Worm (Caenorhabditis elegans) whole organism, young adult: Measurements from ENCODE around the gene hpl-2.

ENCODE experiments used
- B0261.1 ChIP-seq: sonication (generic microtip); optimal IDR thresholded peaks from 2 replicates; lab custom pipeline; 2016; ENCODE audit warnings: mild to moderate bottlenecking, missing genetic modification characterization, moderate library complexity, missing compliant biosample characterization
- F37B4.10 ChIP-seq: fragments of 200-800 bp; sonication (Bioruptor generic); IDR thresholded peaks from 2 replicates; pipeline ENCODE4 v1.3.6; 2022; ENCODE audit warnings: missing genetic modification characterization, missing compliant biosample characterization
- F52B5.7 ChIP-seq: sonication (generic microtip); optimal IDR thresholded peaks from 2 replicates; lab custom pipeline; 2016; ENCODE audit warnings: mild to moderate bottlenecking, missing genetic modification characterization, missing compliant biosample characterization
- F55B11.4 ChIP-seq: sonication (generic microtip); optimal IDR thresholded peaks from 2 replicates; lab custom pipeline; 2016; ENCODE audit warnings: missing compliant biosample characterization, missing genetic modification characterization, borderline replicate concordance; ENCODE audit not compliant: insufficient read depth
- F57C9.4 ChIP-seq: sonication (generic microtip); optimal IDR thresholded peaks from 2 replicates; lab custom pipeline; 2017; ENCODE audit warnings: mild to moderate bottlenecking, missing genetic modification characterization, missing compliant biosample characterization
- K12H6.12 ChIP-seq: fragments of 200-800 bp; sonication (Bioruptor generic); optimal IDR thresholded peaks from 2 replicates; lab custom pipeline; 2018; ENCODE audit warnings: mild to moderate bottlenecking, missing genetic modification characterization, missing compliant biosample characterization
- T07F8.4 ChIP-seq: sonication (generic microtip); optimal IDR thresholded peaks from 2 replicates; lab custom pipeline; 2016; ENCODE audit warnings: mild to moderate bottlenecking, missing genetic modification characterization, moderate library complexity, missing compliant biosample characterization
- Y67H2A.10 ChIP-seq: fragments of 200-800 bp; sonication (Bioruptor generic); conservative IDR thresholded peaks from 2 replicates; pipeline ENCODE4 v1.3.6; 2022; ENCODE audit warnings: missing genetic modification reagents, missing genetic modification characterization, missing compliant biosample characterization
- Y95B8A.8 ChIP-seq: fragments of 200-800 bp; sonication (Bioruptor generic); IDR thresholded peaks from 2 replicates; pipeline ENCODE4 v1.3.6; 2022; ENCODE audit warnings: missing genetic modification reagents, missing genetic modification characterization, missing compliant biosample characterization
- ZK185.1 ChIP-seq: sonication (generic microtip); optimal IDR thresholded peaks from 2 replicates; lab custom pipeline; 2016; ENCODE audit warnings: mild to moderate bottlenecking, missing genetic modification characterization, missing compliant biosample characterization; ENCODE audit not compliant: poor library complexity, severe bottlenecking
- akir-1 ChIP-seq: fragments of 200-800 bp; sonication (Bioruptor generic); optimal IDR thresholded peaks from 2 replicates; lab custom pipeline; 2018; ENCODE audit warnings: mild to moderate bottlenecking, missing genetic modification characterization, moderate library complexity, missing compliant biosample characterization
- athp-1 ChIP-seq: sonication (generic microtip); optimal IDR thresholded peaks from 2 replicates; lab custom pipeline; 2017; ENCODE audit warnings: mild to moderate bottlenecking, missing genetic modification characterization, missing compliant biosample characterization
- attf-3 ChIP-seq: fragments of 200-800 bp; sonication (Bioruptor generic); conservative IDR thresholded peaks from 2 replicates; pipeline ENCODE4 v1.3.6; 2022; ENCODE audit warnings: missing genetic modification reagents, missing genetic modification characterization, missing compliant biosample characterization
- bed-1 ChIP-seq: fragments of 200-800 bp; sonication (Bioruptor generic); IDR thresholded peaks from 2 replicates; pipeline ENCODE4 v1.3.6; 2022; ENCODE audit warnings: missing genetic modification reagents, missing genetic modification characterization, missing compliant biosample characterization
- ceh-100 ChIP-seq: fragments of 200-800 bp; sonication (Bioruptor generic); IDR thresholded peaks from 2 replicates; pipeline ENCODE4 v1.3.6; 2022; ENCODE audit warnings: missing genetic modification reagents, missing genetic modification characterization, missing compliant biosample characterization
- ceh-79 ChIP-seq: sonication (generic microtip); optimal IDR thresholded peaks from 2 replicates; lab custom pipeline; 2017; ENCODE audit warnings: mild to moderate bottlenecking, missing genetic modification characterization, missing compliant biosample characterization
- die-1 ChIP-seq: sonication (generic microtip); optimal IDR thresholded peaks from 2 replicates; lab custom pipeline; 2016; ENCODE audit warnings: missing genotype, mild to moderate bottlenecking, missing genetic modification characterization, missing compliant biosample characterization
- dox-1 ChIP-seq: fragments of 200-800 bp; sonication (Bioruptor generic); IDR thresholded peaks from 2 replicates; pipeline ENCODE4 v1.3.6; 2022; ENCODE audit warnings: missing genetic modification reagents, missing genetic modification characterization, missing compliant biosample characterization
- dpff-1 ChIP-seq: sonication (generic microtip); optimal IDR thresholded peaks from 2 replicates; lab custom pipeline; 2017; ENCODE audit warnings: mild to moderate bottlenecking, missing genetic modification characterization, missing compliant biosample characterization
- egl-44 ChIP-seq: fragments of 200-800 bp; sonication (Bioruptor generic); IDR thresholded peaks from 2 replicates; pipeline ENCODE4 v1.3.6; 2022; ENCODE audit warnings: missing genetic modification reagents, missing genetic modification characterization, missing compliant biosample characterization
- ekl-4 ChIP-seq: fragments of 200-800 bp; sonication (Bioruptor generic); IDR thresholded peaks from 2 replicates; pipeline ENCODE4 v1.3.6; 2022; ENCODE audit warnings: missing genetic modification reagents, missing genetic modification characterization, missing compliant biosample characterization
- him-1 ChIP-seq: sonication (generic microtip); optimal IDR thresholded peaks from 2 replicates; lab custom pipeline; 2016; ENCODE audit warnings: missing genotype, missing genetic modification reagents, missing genetic modification characterization, missing compliant biosample characterization
- hlh-12 ChIP-seq: sonication (generic microtip); optimal IDR thresholded peaks from 2 replicates; lab custom pipeline; 2016; ENCODE audit warnings: missing genetic modification characterization, missing compliant biosample characterization
- hmg-1.2 ChIP-seq: fragments of 200-800 bp; sonication (Bioruptor generic); IDR thresholded peaks from 2 replicates; pipeline ENCODE4 v1.3.6; 2022; ENCODE audit warnings: missing genetic modification reagents, missing genetic modification characterization, missing compliant biosample characterization
- hsf-1 ChIP-seq: fragments of 200-800 bp; sonication (Bioruptor generic); IDR thresholded peaks from 2 replicates; pipeline ENCODE4 v1.3.6; 2022; ENCODE audit warnings: missing genetic modification reagents, missing genetic modification characterization, missing compliant biosample characterization
- lag-1 ChIP-seq: fragments of 200-800 bp; sonication (Bioruptor generic); IDR thresholded peaks from 2 replicates; pipeline ENCODE4 v1.3.6; 2022; ENCODE audit warnings: missing genetic modification reagents, missing genetic modification characterization, missing compliant biosample characterization
- let-526 ChIP-seq: fragments of 200-800 bp; sonication (Bioruptor generic); IDR thresholded peaks from 2 replicates; pipeline ENCODE4 v1.3.6; 2022; ENCODE audit warnings: missing genetic modification reagents, missing genetic modification characterization, missing compliant biosample characterization
- lin-26 ChIP-seq: fragments of 200-800 bp; sonication (Bioruptor generic); IDR thresholded peaks from 2 replicates; pipeline ENCODE4 v1.3.6; 2022; ENCODE audit warnings: missing genetic modification reagents, missing genetic modification characterization, missing compliant biosample characterization
- lir-1 ChIP-seq: fragments of 200-800 bp; sonication (Bioruptor generic); conservative IDR thresholded peaks from 2 replicates; pipeline ENCODE4 v1.3.6; 2022; ENCODE audit warnings: missing genetic modification reagents, missing genetic modification characterization, missing compliant biosample characterization
- madf-3 ChIP-seq: fragments of 200-800 bp; sonication (Bioruptor generic); IDR thresholded peaks from 2 replicates; pipeline ENCODE4 v1.3.6; 2022; ENCODE audit warnings: missing genetic modification reagents, missing genetic modification characterization, missing compliant biosample characterization
- madf-6 ChIP-seq: fragments of 200-800 bp; sonication (Bioruptor generic); IDR thresholded peaks from 2 replicates; pipeline ENCODE4 v1.3.6; 2022; ENCODE audit warnings: missing genetic modification reagents, missing genetic modification characterization, missing compliant biosample characterization
- mes-4 ChIP-seq: sonication (generic microtip); optimal IDR thresholded peaks from 2 replicates; lab custom pipeline; 2016; ENCODE audit warnings: missing genotype, missing genetic modification characterization, missing compliant biosample characterization
- mxl-1 ChIP-seq: sonication (generic microtip); optimal IDR thresholded peaks from 2 replicates; lab custom pipeline; 2016; ENCODE audit warnings: missing genetic modification characterization, missing compliant biosample characterization
- nfya-2 ChIP-seq: fragments of 200-800 bp; sonication (Bioruptor generic); IDR thresholded peaks from 2 replicates; pipeline ENCODE4 v1.3.6; 2022; ENCODE audit warnings: missing genetic modification reagents, missing genetic modification characterization, missing compliant biosample characterization
- nhr-179 ChIP-seq: sonication (generic microtip); optimal IDR thresholded peaks from 2 replicates; lab custom pipeline; 2016; ENCODE audit warnings: mild to moderate bottlenecking, missing genetic modification characterization, missing compliant biosample characterization
- pbrm-1 ChIP-seq: fragments of 200-800 bp; sonication (Bioruptor generic); IDR thresholded peaks from 2 replicates; pipeline ENCODE4 v1.3.6; 2022; ENCODE audit warnings: missing genetic modification reagents, missing genetic modification characterization, missing compliant biosample characterization
- rec-8 ChIP-seq, 2 experiments: sonication (generic microtip); optimal IDR thresholded peaks; 2 replicates each; lab custom pipeline; 2016; ENCODE audit warnings: mild to moderate bottlenecking in 2 of 2, missing genetic modification characterization in 2 of 2, missing genetic modification reagents in 2 of 2, missing genotype in 2 of 2, missing biosample characterization in 1 of 2, missing compliant biosample characterization in 1 of 2, moderate library complexity in 1 of 2
- sea-2 ChIP-seq: fragments of 200-800 bp; sonication (Bioruptor generic); IDR thresholded peaks from 2 replicates; pipeline ENCODE4 v1.3.6; 2022; ENCODE audit warnings: missing genetic modification characterization, missing compliant biosample characterization
- snpc-1.3 ChIP-seq: sonication (generic microtip); optimal IDR thresholded peaks from 2 replicates; lab custom pipeline; 2017; ENCODE audit warnings: missing genetic modification characterization, mild to moderate bottlenecking, missing compliant biosample characterization, antibody characterized with exemption, moderate library complexity, missing genotype, missing genetic modification reagents; ENCODE audit not compliant: insufficient read depth
- somi-1 ChIP-seq: fragments of 200-800 bp; sonication (Bioruptor generic); optimal IDR thresholded peaks from 2 replicates; lab custom pipeline; 2018; ENCODE audit warnings: mild to moderate bottlenecking, missing genetic modification characterization, missing compliant biosample characterization
- tbp1 ChIP-seq: fragments of 200-800 bp; sonication (Bioruptor generic); optimal IDR thresholded peaks from 2 replicates; lab custom pipeline; 2018; ENCODE audit warnings: mild to moderate bottlenecking, missing genetic modification characterization, missing compliant biosample characterization
- tbx-9 ChIP-seq: sonication (generic microtip); optimal IDR thresholded peaks from 2 replicates; lab custom pipeline; 2016; ENCODE audit warnings: borderline replicate concordance, missing genetic modification characterization, inconsistent platforms, missing compliant biosample characterization
- tlf-1 ChIP-seq: fragments of 200-800 bp; sonication (Bioruptor generic); optimal IDR thresholded peaks from 2 replicates; lab custom pipeline; 2018; ENCODE audit warnings: mild to moderate bottlenecking, missing genetic modification characterization, missing compliant biosample characterization
- zfh-2 ChIP-seq: fragments of 200-800 bp; sonication (Bioruptor generic); conservative IDR thresholded peaks from 2 replicates; pipeline ENCODE4 v1.3.6; 2022; ENCODE audit warnings: missing genetic modification reagents, missing genetic modification characterization, missing compliant biosample characterization
- zim-3 ChIP-seq: sonication (generic microtip); optimal IDR thresholded peaks from 2 replicates; lab custom pipeline; 2017; ENCODE audit warnings: mild to moderate bottlenecking, missing genetic modification characterization, moderate library complexity, missing compliant biosample characterization
- ztf-18 ChIP-seq: sonication (generic microtip); optimal IDR thresholded peaks from 2 replicates; lab custom pipeline; 2016; ENCODE audit warnings: missing genotype, mild to moderate bottlenecking, missing genetic modification characterization, missing compliant biosample characterization
- ztf-22 ChIP-seq: fragments of 200-800 bp; sonication (Bioruptor generic); optimal IDR thresholded peaks from 2 replicates; lab custom pipeline; 2018; ENCODE audit warnings: mild to moderate bottlenecking, missing genetic modification characterization, moderate library complexity, missing compliant biosample characterization
- ztf-26 ChIP-seq: sonication (generic microtip); optimal IDR thresholded peaks from 2 replicates; lab custom pipeline; 2017; ENCODE audit warnings: missing genetic modification characterization, missing compliant biosample characterization

The hpl-2 gene

ce11 chrIII:10714541-10714940 lies 40.8 kb downstream of the hpl-2 start (continued):
- no peak for TF ChIP-seq dox-1 (GFP tag; lab: Robert Waterston, UW)
- TF ChIP-seq bed-1 (GFP tag; lab: Robert Waterston, UW) = no peak
- TF ChIP-seq ztf-26 (tag; lab: Kevin White, UChicago) = no peak
- 0 out of 2 replicates have a peak, but pooled peaks have one; percentile 51 for TF ChIP-seq ekl-4 (GFP tag; lab: Robert Waterston, UW)
- no peak for TF ChIP-seq akir-1 (GFP tag; lab: Kevin White, UChicago)
- no peak for TF ChIP-seq hmg-1.2 (GFP tag; lab: Robert Waterston, UW)
- TF ChIP-seq lin-26 (GFP tag; lab: Robert Waterston, UW) = no peak
- no peak for TF ChIP-seq Y67H2A.10 (GFP tag; lab: Robert Waterston, UW)
- TF ChIP-seq hsf-1 (GFP tag; lab: Robert Waterston, UW) = no peak
- no peak for TF ChIP-seq pbrm-1 (GFP tag; lab: Robert Waterston, UW)
- no peak for TF ChIP-seq ZK185.1
- 0 out of 2 replicates have a peak, but pooled peaks have one; percentile 36 for TF ChIP-seq sea-2 (GFP tag; lab: Robert Waterston, UW)
- TF ChIP-seq Y95B8A.8 (GFP tag; lab: Robert Waterston, UW) = no peak
- no peak for TF ChIP-seq zfh-2 (GFP tag; lab: Robert Waterston, UW)
- 0 out of 2 replicates have a peak, but pooled peaks have one; percentile 28 for TF ChIP-seq madf-6
- TF ChIP-seq him-1 (tag; lab: Kevin White, UChicago) = no peak
- TF ChIP-seq die-1 (tag; lab: Kevin White, UChicago) = no peak
- TF ChIP-seq let-526 (GFP tag; lab: Robert Waterston, UW) = 0 out of 2 replicates have a peak, but pooled peaks have one; percentile 15
- no peak for TF ChIP-seq tbp1 (GFP tag; lab: Kevin White, UChicago)
- TF ChIP-seq attf-3 (GFP tag; lab: Robert Waterston, UW) = no peak
- no peak for TF ChIP-seq rec-8 (tag; optimal IDR thresholded peaks at IDR 0.05; lab: Kevin White, UChicago)
- no peak for TF ChIP-seq mxl-1
- no peak for TF ChIP-seq B0261.1 (tag; lab: Kevin White, UChicago)
- TF ChIP-seq somi-1 = no peak
- TF ChIP-seq tlf-1 (GFP tag; lab: Kevin White, UChicago) = no peak
- no peak for TF ChIP-seq hlh-12 (tag; lab: Kevin White, UChicago)
- TF ChIP-seq egl-44 = no peak
- no peak for TF ChIP-seq ceh-79 (tag; lab: Kevin White, UChicago)
- no peak for TF ChIP-seq ztf-22 (GFP tag; lab: Kevin White, UChicago)
- no peak for TF ChIP-seq tbx-9 (tag; lab: Kevin White, UChicago)
- no peak for TF ChIP-seq T07F8.4 (tag; lab: Kevin White, UChicago)
- 0 out of 2 replicates have a peak, but pooled peaks have one; percentile 31 for TF ChIP-seq madf-3 (GFP tag; lab: Robert Waterston, UW)

ce11 chrIII:10711192-10711673 lies 44.1 kb downstream of the hpl-2 start, which contains the start of gene W09D10.5:
TSS of gene W09D10.5 (minus strand) at chrIII:10711536.
- TF ChIP-seq lir-1 (GFP tag; lab: Robert Waterston, UW) (no peak), him-1 (tag; lab: Kevin White, UChicago) (no peak), ztf-18 (tag; lab: Kevin White, UChicago) (peak; percentile 16), F52B5.7 (tag; lab: Kevin White, UChicago) (peak; percentile 57), F55B11.4 (tag; lab: Kevin White, UChicago) (no peak), somi-1 (no peak), athp-1 (tag; lab: Kevin White, UChicago) (peak; percentile 53), zim-3 (tag; lab: Kevin White, UChicago) (peak; percentile 78), B0261.1 (tag; lab: Kevin White, UChicago) (no peak), nfya-2 (GFP tag; lab: Robert Waterston, UW) (no peak), lag-1 (GFP tag; lab: Robert Waterston, UW) (no peak), ceh-100 (GFP tag; lab: Robert Waterston, UW) (peak; percentile 20; the same call in 1 of the 2 replicates), ZK185.1 (peak; percentile 27), dpff-1 (no peak), K12H6.12 (tag; lab: Kevin White, UChicago) (peak; percentile 7), nhr-179 (tag; lab: Kevin White, UChicago) (no peak), snpc-1.3 (tag; lab: Kevin White, UChicago) (no peak), rec-8 (tag; optimal IDR thresholded peaks at IDR 0.05; lab: Kevin White, UChicago) (no peak), mes-4 (tag; lab: Kevin White, UChicago) (no peak), F57C9.4 (tag; lab: Kevin White, UChicago) (peak; percentile 18), F37B4.10 (0 out of 2 replicates have a peak, but pooled peaks have one; percentile 14)
